Worm (Caenorhabditis elegans) whole organism, mixed stage, embryonic: ENCODE measurements around the gene Y44A6D.6.
A peak's percentile ranks its signal among the peaks of the same experiment; 100 is the strongest.

Source experiments
- M03D4.4 ChIP-seq: sonication (generic microtip); optimal IDR thresholded peaks from 2 replicates; lab custom pipeline; 2017; ENCODE audit warnings: mild to moderate bottlenecking, missing genetic modification characterization, missing compliant biosample characterization
- bed-3 ChIP-seq: fragments of 200-800 bp; sonication (Bioruptor generic); optimal IDR thresholded peaks from 3 replicates; lab custom pipeline; 2018; ENCODE audit warnings: mild to moderate bottlenecking, missing genetic modification characterization, moderate library complexity, missing compliant biosample characterization
- blmp-1 ChIP-seq: fragments of 150-350 bp; optimal IDR thresholded peaks from 2 replicates; lab custom pipeline; 2014; ENCODE audit warnings: missing biosample characterization, missing genetic modification characterization
- ceh-39 ChIP-seq: fragments of 150-350 bp; optimal IDR thresholded peaks from 2 replicates; lab custom pipeline; 2014; ENCODE audit warnings: missing biosample characterization, missing genetic modification characterization
- ceh-83 ChIP-seq: fragments of 200-800 bp; sonication (Bioruptor generic); optimal IDR thresholded peaks from 2 replicates; lab custom pipeline; 2018; ENCODE audit warnings: mild to moderate bottlenecking, missing genetic modification characterization, missing compliant biosample characterization
- ces-1 ChIP-seq: fragments of 150-350 bp; optimal IDR thresholded peaks from 2 replicates; lab custom pipeline; 2014; ENCODE audit warnings: missing biosample characterization, missing genetic modification reagents, missing genetic modification characterization
- cnd-1 ChIP-seq: fragments of 200-800 bp; sonication (Bioruptor generic); optimal IDR thresholded peaks from 2 replicates; lab custom pipeline; 2018; ENCODE audit warnings: mild to moderate bottlenecking, missing genetic modification characterization, missing compliant biosample characterization
- drap-1 ChIP-seq: fragments of 200-800 bp; sonication (Bioruptor generic); optimal IDR thresholded peaks from 3 replicates; lab custom pipeline; 2018; ENCODE audit warnings: mild to moderate bottlenecking, missing genetic modification characterization, missing compliant biosample characterization
- elt-1 ChIP-seq: sonication (generic microtip); optimal IDR thresholded peaks from 2 replicates; lab custom pipeline; 2017; ENCODE audit warnings: missing genetic modification characterization, mild to moderate bottlenecking, missing compliant biosample characterization, antibody characterized with exemption, moderate library complexity, borderline replicate concordance; ENCODE audit not compliant: insufficient read depth
- elt-3 ChIP-seq: fragments of 150-350 bp; optimal IDR thresholded peaks from 2 replicates; lab custom pipeline; 2014; ENCODE audit warnings: missing biosample characterization, missing genetic modification characterization
- ham-2 ChIP-seq: fragments of 200-800 bp; sonication (Bioruptor generic); optimal IDR thresholded peaks from 2 replicates; lab custom pipeline; 2018; ENCODE audit warnings: mild to moderate bottlenecking, missing genetic modification characterization, missing compliant biosample characterization
- hlh-1 ChIP-seq: fragments of 150-350 bp; optimal IDR thresholded peaks from 2 replicates; lab custom pipeline; 2014; ENCODE audit warnings: missing biosample characterization, missing genetic modification reagents, missing genetic modification characterization
- lin-13 ChIP-seq: fragments of 150-350 bp; optimal IDR thresholded peaks from 2 replicates; lab custom pipeline; 2014; ENCODE audit warnings: missing biosample characterization, missing genetic modification characterization
- lin-32 ChIP-seq: fragments of 200-800 bp; sonication (Bioruptor generic); optimal IDR thresholded peaks from 2 replicates; lab custom pipeline; 2018; ENCODE audit warnings: mild to moderate bottlenecking, missing genetic modification characterization, missing compliant biosample characterization
- lsy-2 ChIP-seq: fragments of 150-350 bp; optimal IDR thresholded peaks from 2 replicates; lab custom pipeline; 2014; ENCODE audit warnings: missing biosample characterization, missing genetic modification characterization
- mab-5 ChIP-seq: fragments of 150-350 bp; optimal IDR thresholded peaks from 2 replicates; lab custom pipeline; 2014; ENCODE audit warnings: missing biosample characterization, missing genetic modification characterization
- mep-1 ChIP-seq: fragments of 150-350 bp; optimal IDR thresholded peaks from 2 replicates; lab custom pipeline; 2017; ENCODE audit warnings: missing biosample characterization, missing genetic modification reagents, missing genetic modification characterization, inconsistent platforms
- mls-2 ChIP-seq: sonication (generic microtip); optimal IDR thresholded peaks from 2 replicates; lab custom pipeline; 2016; ENCODE audit warnings: mild to moderate bottlenecking, missing genetic modification characterization, moderate library complexity, missing compliant biosample characterization
- nhr-12 ChIP-seq: fragments of 150-350 bp; optimal IDR thresholded peaks from 2 replicates; lab custom pipeline; 2014; ENCODE audit warnings: missing biosample characterization, missing genetic modification characterization
- nhr-2 ChIP-seq: fragments of 150-350 bp; optimal IDR thresholded peaks from 2 replicates; lab custom pipeline; 2014; ENCODE audit warnings: missing biosample characterization, missing genetic modification characterization
- nhr-237 ChIP-seq: fragments of 150-350 bp; optimal IDR thresholded peaks from 2 replicates; lab custom pipeline; 2014; ENCODE audit warnings: missing biosample characterization, missing genetic modification characterization
- nhr-28 ChIP-seq: fragments of 150-350 bp; optimal IDR thresholded peaks from 2 replicates; lab custom pipeline; 2014; ENCODE audit warnings: missing biosample characterization, missing genetic modification characterization
- nhr-76 ChIP-seq: sonication (generic microtip); optimal IDR thresholded peaks from 2 replicates; lab custom pipeline; 2017; ENCODE audit warnings: missing biosample characterization, missing genetic modification characterization
- pha-4 ChIP-seq: fragments of 150-350 bp; optimal IDR thresholded peaks from 2 replicates; lab custom pipeline; 2018; ENCODE audit warnings: missing biosample characterization, missing genetic modification reagents, missing genetic modification characterization
- sem-2 ChIP-seq: fragments of 200-800 bp; sonication (Bioruptor generic); optimal IDR thresholded peaks from 2 replicates; lab custom pipeline; 2018; ENCODE audit warnings: mild to moderate bottlenecking, missing genetic modification characterization, missing compliant biosample characterization
- snpc-4 ChIP-seq: fragments of 150-350 bp; optimal IDR thresholded peaks from 2 replicates; lab custom pipeline; 2014; ENCODE audit warnings: missing biosample characterization, missing genetic modification characterization
- sptf-1 ChIP-seq: sonication (generic microtip); optimal IDR thresholded peaks from 2 replicates; lab custom pipeline; 2017; ENCODE audit warnings: mild to moderate bottlenecking, missing genetic modification characterization, moderate library complexity, missing compliant biosample characterization
- tbx-8 ChIP-seq: fragments of 200-800 bp; sonication (Bioruptor generic); optimal IDR thresholded peaks from 2 replicates; lab custom pipeline; 2018; ENCODE audit warnings: mild to moderate bottlenecking, missing genetic modification characterization, moderate library complexity, missing compliant biosample characterization
- unc-120 ChIP-seq: sonication (generic microtip); optimal IDR thresholded peaks from 2 replicates; lab custom pipeline; 2017; ENCODE audit warnings: missing genetic modification characterization, missing compliant biosample characterization; ENCODE audit not compliant: poor library complexity, severe bottlenecking
- unc-39 ChIP-seq: fragments of 150-350 bp; optimal IDR thresholded peaks from 2 replicates; lab custom pipeline; 2014; ENCODE audit warnings: missing biosample characterization, missing genetic modification characterization
- unc-62 ChIP-seq: fragments of 150-350 bp; optimal IDR thresholded peaks from 2 replicates; lab custom pipeline; 2014; ENCODE audit warnings: missing biosample characterization, missing genetic modification reagents, missing genetic modification characterization
- ztf-11 ChIP-seq: fragments of 150-350 bp; optimal IDR thresholded peaks from 2 replicates; lab custom pipeline; 2014; ENCODE audit warnings: missing biosample characterization, missing genetic modification characterization

Gene Y44A6D.6

DNA sequence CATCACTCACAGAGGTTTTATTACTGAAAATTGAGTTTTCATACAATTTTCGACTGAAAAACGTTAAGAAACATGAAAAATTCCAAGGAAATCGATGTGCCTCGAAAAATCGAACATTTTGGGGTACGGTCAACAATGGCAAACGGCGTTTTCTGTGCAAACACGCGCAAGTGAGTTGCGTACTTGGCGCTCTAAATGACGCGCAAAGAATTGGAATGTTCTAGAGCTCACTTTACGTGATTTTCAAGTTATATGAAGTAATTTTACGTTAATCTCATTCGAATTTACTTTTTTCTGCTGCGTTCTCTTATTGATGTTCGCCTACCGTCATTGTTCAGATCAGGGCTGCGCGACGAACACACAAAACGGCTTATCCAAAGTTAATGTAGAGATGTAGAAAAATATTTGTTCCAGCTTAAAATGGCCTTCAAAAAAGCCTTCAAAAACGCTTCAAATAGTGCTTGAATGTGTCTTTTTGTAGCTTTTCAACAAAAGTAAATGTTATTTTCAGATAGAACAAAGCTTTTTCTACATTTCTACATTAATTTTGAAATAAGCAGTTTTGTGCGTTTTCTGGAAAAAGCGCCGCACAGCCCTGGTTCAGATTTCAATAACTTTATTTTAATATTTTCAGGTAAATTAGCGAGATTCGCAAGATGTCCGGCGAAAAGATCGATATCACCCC lies 38.5 kb downstream of the Y44A6D.6 start, which contains the start of the genes F31D4.2 and fkb-6:
TSS of gene F31D4.2 (minus strand) at position 23 of the 685 bp plus-strand sequence.
TSS of gene fkb-6 (plus strand) at position 635 of the 685 bp plus-strand sequence.
- no peak for TF ChIP-seq ceh-83 (GFP tag; lab: Kevin White, UChicago)
- peak; percentile 11 for TF ChIP-seq unc-62
- TF ChIP-seq mep-1 (tag; lab: Kevin White, UChicago), result peak; percentile 90
- TF ChIP-seq ham-2 (GFP tag; lab: Kevin White, UChicago), result no peak
- peak; percentile 52 for TF ChIP-seq nhr-237 (tag; lab: Kevin White, UChicago)
- no peak for TF ChIP-seq nhr-12 (tag; lab: Kevin White, UChicago)
- peak; percentile 15 for TF ChIP-seq mls-2
- no peak for TF ChIP-seq lin-32
- TF ChIP-seq cnd-1 (tag; lab: Kevin White, UChicago), result no peak
- TF ChIP-seq ztf-11 (tag; lab: Kevin White, UChicago), result no peak
- no peak for TF ChIP-seq tbx-8 (GFP tag; lab: Kevin White, UChicago)
- no peak for TF ChIP-seq drap-1
- TF ChIP-seq snpc-4 (tag; lab: Kevin White, UChicago), result no peak
- peak; percentile 96 for TF ChIP-seq lsy-2
- peak; percentile 77 for TF ChIP-seq ces-1
- peak; percentile 88 for TF ChIP-seq pha-4
- TF ChIP-seq hlh-1 (tag; lab: Kevin White, UChicago), result no peak
- no peak for TF ChIP-seq sem-2 (GFP tag; lab: Kevin White, UChicago)
- peak; percentile 53 for TF ChIP-seq ceh-39 (tag; lab: Kevin White, UChicago)
- no peak for TF ChIP-seq unc-120 (tag; lab: Kevin White, UChicago)
- TF ChIP-seq unc-39 (tag; lab: Kevin White, UChicago), result no peak
- no peak for TF ChIP-seq nhr-2 (tag; lab: Kevin White, UChicago)
- peak; percentile 3 for TF ChIP-seq sptf-1
- no peak for TF ChIP-seq mab-5
- TF ChIP-seq elt-3 (tag; lab: Kevin White, UChicago), result no peak
- TF ChIP-seq blmp-1 (tag; lab: Kevin White, UChicago), result no peak
- no peak for TF ChIP-seq M03D4.4
- TF ChIP-seq lin-13 (tag; lab: Kevin White, UChicago), result peak; percentile 71
- TF ChIP-seq nhr-28 (tag; lab: Kevin White, UChicago), result no peak
- TF ChIP-seq nhr-76 (tag; lab: Kevin White, UChicago), result no peak

DNA sequence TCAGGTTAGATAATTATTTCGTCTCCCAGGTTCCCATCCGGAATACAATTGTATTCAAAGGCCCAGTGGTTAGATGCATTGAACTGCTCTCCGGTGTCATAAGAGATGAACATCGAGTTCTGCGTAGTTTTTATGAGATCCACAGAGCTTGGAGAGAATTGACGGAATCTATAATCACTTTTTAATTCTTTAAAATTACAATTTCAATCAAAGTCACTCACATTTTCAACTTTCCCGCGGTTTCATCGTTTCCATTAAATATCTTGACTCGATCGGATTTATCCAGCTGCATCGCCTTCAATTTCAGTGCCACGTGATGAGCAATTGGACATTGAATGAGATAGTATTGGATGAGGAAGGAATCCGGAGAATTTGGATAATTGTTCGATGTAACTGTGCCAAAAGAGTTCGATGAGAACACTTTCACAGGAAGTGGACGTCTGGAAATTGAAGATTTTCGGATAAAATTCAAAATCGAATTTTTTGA lies 40.6 kb downstream of the Y44A6D.6 start:
- TF ChIP-seq nhr-12 (tag; lab: Kevin White, UChicago) (no peak), nhr-28 (tag; lab: Kevin White, UChicago) (no peak), bed-3 (GFP tag; lab: Kevin White, UChicago) (no peak), unc-120 (tag; lab: Kevin White, UChicago) (no peak), elt-1 (tag; lab: Kevin White, UChicago) (no peak), drap-1 (no peak), unc-62 (no peak), ceh-39 (tag; lab: Kevin White, UChicago) (no peak), lsy-2 (no peak)
- TF ChIP-seq, all 35 proteins: peak for 0

DNA sequence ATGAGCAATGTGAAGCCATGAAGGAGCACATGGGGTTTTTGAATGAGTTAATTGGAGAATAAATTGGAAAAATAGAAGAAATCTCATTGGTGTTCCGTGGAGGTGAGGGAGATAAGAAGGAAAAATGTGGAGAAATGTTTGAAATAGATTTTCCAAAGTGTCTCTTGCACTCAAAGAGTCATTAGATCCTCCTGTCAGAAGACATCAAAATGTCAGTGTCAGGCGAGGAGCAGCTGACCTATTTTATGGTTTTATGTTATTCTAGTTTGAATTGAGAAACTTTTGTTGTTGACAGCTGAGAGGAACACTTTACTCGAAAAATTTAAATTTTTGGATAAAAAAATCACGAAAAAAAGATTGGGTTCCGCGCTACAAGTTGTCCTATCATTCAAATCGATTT lies 43.4 kb downstream of the Y44A6D.6 start, which contains the start of gene clec-264:
TSS of gene clec-264 (minus strand) at position 122 of the 400 bp plus-strand sequence.
- peak; percentile 77 for TF ChIP-seq hlh-1 (tag; lab: Kevin White, UChicago)
- TF ChIP-seq mep-1 (tag; lab: Kevin White, UChicago), result no peak
- TF ChIP-seq snpc-4 (tag; lab: Kevin White, UChicago), result no peak
- peak; percentile 72 for TF ChIP-seq unc-62
- TF ChIP-seq drap-1, result no peak

DNA sequence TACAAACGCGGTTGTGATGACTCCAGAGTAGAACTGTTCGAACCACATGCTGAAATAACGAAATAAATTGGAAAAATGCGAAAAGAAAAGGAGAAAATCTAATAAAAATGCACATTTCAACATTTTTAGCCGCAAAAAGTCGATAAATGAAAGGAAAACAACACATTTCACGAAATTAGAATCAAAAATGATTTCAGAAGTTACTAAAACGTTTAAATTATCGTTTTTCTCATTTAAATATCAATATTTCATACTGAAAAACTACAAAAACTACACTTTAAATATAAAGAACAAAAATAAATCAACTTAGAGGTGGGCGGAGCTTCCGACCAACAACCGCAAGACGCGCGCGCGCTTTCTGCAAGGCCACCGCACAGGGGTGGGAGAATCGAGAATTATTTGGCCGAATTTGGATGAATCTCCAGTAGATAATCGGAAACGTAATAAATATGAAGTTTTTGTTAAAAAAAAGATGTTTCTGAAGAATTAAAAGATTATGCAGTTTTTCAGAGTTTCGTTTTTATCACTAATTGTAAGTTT lies 44.8 kb downstream of the Y44A6D.6 start, which contains the start of gene ndua-1:
TSS of gene ndua-1 (minus strand) at position 51 of the 540 bp plus-strand sequence.
- TF ChIP-seq sptf-1 (peak; percentile 47), snpc-4 (tag; lab: Kevin White, UChicago) (no peak), blmp-1 (tag; lab: Kevin White, UChicago) (no peak), pha-4 (peak; percentile 25), mep-1 (tag; lab: Kevin White, UChicago) (peak; percentile 60), nhr-76 (tag; lab: Kevin White, UChicago) (no peak), lin-13 (tag; lab: Kevin White, UChicago) (no peak), unc-120 (tag; lab: Kevin White, UChicago) (peak; percentile 72), hlh-1 (tag; lab: Kevin White, UChicago) (no peak), nhr-2 (tag; lab: Kevin White, UChicago) (peak; percentile 7), M03D4.4 (no peak), ces-1 (peak; percentile 84), sem-2 (GFP tag; lab: Kevin White, UChicago) (no peak), lsy-2 (peak; percentile 54)
